Fruit fly (Drosophila melanogaster): ENCODE measurements at regions not wholly inside any gene's neighbourhood (a gene's known extent, or its start where the extent isn't known, plus 50 kb on each side); places are given as distances from the start of the nearest gene placed in this dataset.
A peak's percentile ranks its signal among the peaks of the same experiment; 100 is the strongest.

- peak; percentile 64 for TF ChIP-seq tin (GFP tag; optimal IDR thresholded peaks at IDR 0.05)
- peak; percentile 62 for TF ChIP-seq CG12104 (GFP tag; optimal IDR thresholded peaks at IDR 0.05)
- TF ChIP-seq CG11696 (GFP tag; IDR thresholded peaks at IDR 0.05) = peak; percentile 18; the same call in 1 of the 2 replicates
- TF ChIP-seq dysf (GFP tag; IDR thresholded peaks at IDR 0.05) = peak; percentile 69
- no peak for TF ChIP-seq CG34376 (GFP tag; optimal IDR thresholded peaks at IDR 0.05)
- peak; percentile 29 for TF ChIP-seq CG10543 (GFP tag; optimal IDR thresholded peaks at IDR 0.05)
- no peak for TF ChIP-seq Dp (GFP tag; optimal IDR thresholded peaks at IDR 0.05)
- no peak for TF ChIP-seq zen2 (GFP tag; IDR thresholded peaks at IDR 0.05; ENCODE audit: partially characterized antibody)
- TF ChIP-seq Ptx1 (GFP tag; IDR thresholded peaks at IDR 0.05) = peak; percentile 78
- peak; percentile 71 for TF ChIP-seq CG10654 (GFP tag; optimal IDR thresholded peaks at IDR 0.05)
- TF ChIP-seq odd (GFP tag; optimal IDR thresholded peaks at IDR 0.05) = peak; percentile 54
- peak; percentile 93 for TF ChIP-seq CG10979 (tag; optimal IDR thresholded peaks at IDR 0.05)
- no peak for TF ChIP-seq luna (GFP tag; optimal IDR thresholded peaks at IDR 0.05)
- peak; percentile 90 for TF ChIP-seq CG11504 (tag; optimal IDR thresholded peaks at IDR 0.05)
- peak; percentile 67 for TF ChIP-seq CG18599 (GFP tag; optimal IDR thresholded peaks at IDR 0.05)
- TF ChIP-seq Fer1 (GFP tag; optimal IDR thresholded peaks at IDR 0.05) = peak; percentile 50
- no peak for TF ChIP-seq vnd (GFP tag; IDR thresholded peaks at IDR 0.05; ENCODE audit: partially characterized antibody)
- peak; percentile 45 for TF ChIP-seq kah (GFP tag; optimal IDR thresholded peaks at IDR 0.05)
- peak; percentile 81 for TF ChIP-seq lmd (GFP tag; IDR thresholded peaks at IDR 0.05)
- TF ChIP-seq CG7556 (GFP tag; optimal IDR thresholded peaks at IDR 0.05) = peak; percentile 80
- TF ChIP-seq Doc3 (GFP tag; IDR thresholded peaks at IDR 0.05; ENCODE audit: partially characterized antibody) = no peak
- no peak for TF ChIP-seq da (GFP tag; optimal IDR thresholded peaks at IDR 0.05)
- TF ChIP-seq Asciz (GFP tag; optimal IDR thresholded peaks at IDR 0.05) = peak; percentile 88
- peak; percentile 55 for TF ChIP-seq cato (GFP tag; optimal IDR thresholded peaks at IDR 0.05; ENCODE audit: borderline replicate concordance)
- peak; percentile 69 for TF ChIP-seq ind (GFP tag; optimal IDR thresholded peaks at IDR 0.05)
- peak; percentile 52 for TF ChIP-seq cwo (GFP tag; optimal IDR thresholded peaks at IDR 0.05)
- peak; percentile 97 for TF ChIP-seq nom (GFP tag; optimal IDR thresholded peaks at IDR 0.05)
- peak; percentile 42 for TF ChIP-seq CG17568 (GFP tag; optimal IDR thresholded peaks at IDR 0.05)
- no peak for TF ChIP-seq crc (GFP tag; optimal IDR thresholded peaks at IDR 0.05)
- peak; percentile 46; the same call in 1 of the 3 replicates for TF ChIP-seq Mrtf (GFP tag; IDR thresholded peaks at IDR 0.05)
- TF ChIP-seq sc (optimal IDR thresholded peaks at IDR 0.05) = no peak
- peak; percentile 81 for TF ChIP-seq sc (GFP tag; optimal IDR thresholded peaks at IDR 0.05)
- peak; percentile 77; the same call in 2 of the 3 replicates for TF ChIP-seq croc (GFP tag; conservative IDR thresholded peaks at IDR 0.05)
- peak; percentile 59 for TF ChIP-seq CG11723 (GFP tag; optimal IDR thresholded peaks at IDR 0.05)
- TF ChIP-seq pho (GFP tag; optimal IDR thresholded peaks at IDR 0.05) = no peak
- peak; percentile 50 for TF ChIP-seq CG1233 (GFP tag; optimal IDR thresholded peaks at IDR 0.05)
- TF ChIP-seq CG12659 (GFP tag; optimal IDR thresholded peaks at IDR 0.05) = peak; percentile 64
- peak; percentile 61; the same call in 1 of the 3 replicates for TF ChIP-seq Optix (GFP tag; IDR thresholded peaks at IDR 0.05)
- peak; percentile 91 for TF ChIP-seq CG17361 (GFP tag; IDR thresholded peaks at IDR 0.05)
- TF ChIP-seq chm (GFP tag; IDR thresholded peaks at IDR 0.05) = no peak
- peak; percentile 59 for TF ChIP-seq Vsx1 (GFP tag; optimal IDR thresholded peaks at IDR 0.05)
- no peak for TF ChIP-seq wdn (GFP tag; IDR thresholded peaks at IDR 0.05)
- no peak for TF ChIP-seq Hand (GFP tag; optimal IDR thresholded peaks at IDR 0.05)
- TF ChIP-seq CG15696 (tag; optimal IDR thresholded peaks at IDR 0.05) = peak; percentile 12
- TF ChIP-seq CG11093 (GFP tag; IDR thresholded peaks at IDR 0.05) = 0 out of 3 replicates have a peak, but pooled peaks have one; percentile 40
- TF ChIP-seq sqz (GFP tag; optimal IDR thresholded peaks at IDR 0.05) = peak; percentile 45
- no peak for TF ChIP-seq mirr (GFP tag; optimal IDR thresholded peaks at IDR 0.05)
- TF ChIP-seq CG18262 (tag; optimal IDR thresholded peaks at IDR 0.05) = peak; percentile 94
Observed at dm6 chr3L:10352066-10352957, 60.3 kb upstream of the CG12362 start (continued).
